Worm (Caenorhabditis elegans) whole organism, early embryonic: ENCODE measurements around the gene ztf-31.

Experiments
- B0310.2 ChIP-seq: sonication (generic microtip); optimal IDR thresholded peaks from 2 replicates; lab custom pipeline; 2016; ENCODE audit warnings: mild to moderate bottlenecking, missing genetic modification characterization, missing compliant biosample characterization
- F13C5.2 ChIP-seq: sonication (generic microtip); optimal IDR thresholded peaks from 2 replicates; lab custom pipeline; 2017; ENCODE audit warnings: mild to moderate bottlenecking, missing genetic modification characterization, inconsistent platforms, missing compliant biosample characterization
- aly-1 ChIP-seq: sonication (generic microtip); optimal IDR thresholded peaks from 2 replicates; lab custom pipeline; 2016; ENCODE audit warnings: missing genetic modification characterization, missing compliant biosample characterization
- ama-1 ChIP-seq: fragments of 150-350 bp; optimal IDR thresholded peaks from 2 replicates; lab custom pipeline; 2014
- ceh-13 ChIP-seq: fragments of 200-800 bp; sonication (Bioruptor generic); optimal IDR thresholded peaks from 2 replicates; lab custom pipeline; 2018; ENCODE audit warnings: mild to moderate bottlenecking, missing genetic modification characterization, missing compliant biosample characterization
- ceh-36 ChIP-seq: sonication (generic microtip); optimal IDR thresholded peaks from 2 replicates; lab custom pipeline; 2016; ENCODE audit warnings: missing genetic modification characterization, inconsistent platforms, missing compliant biosample characterization
- ets-7 ChIP-seq: sonication (generic microtip); optimal IDR thresholded peaks from 2 replicates; lab custom pipeline; 2016; ENCODE audit warnings: missing genotype, missing genetic modification characterization, missing compliant biosample characterization
- flt-1 ChIP-seq: fragments of 200-800 bp; sonication (Bioruptor generic); IDR thresholded peaks from 2 replicates; pipeline ENCODE4 v1.3.6; 2022; ENCODE audit warnings: missing genetic modification characterization, missing compliant biosample characterization
- hmbx-1 ChIP-seq: sonication (generic microtip); optimal IDR thresholded peaks from 2 replicates; lab custom pipeline; 2016; ENCODE audit warnings: mild to moderate bottlenecking, missing genetic modification characterization, missing compliant biosample characterization
- hmg-4 ChIP-seq: fragments of 200-800 bp; sonication (Bioruptor generic); optimal IDR thresholded peaks from 2 replicates; lab custom pipeline; 2018; ENCODE audit warnings: mild to moderate bottlenecking, missing genetic modification characterization, missing compliant biosample characterization
- hnd-1 ChIP-seq: sonication (generic microtip); optimal IDR thresholded peaks from 2 replicates; lab custom pipeline; 2016; ENCODE audit warnings: missing genetic modification characterization, missing compliant biosample characterization
- pes-1 ChIP-seq: fragments of 200-800 bp; sonication (Bioruptor generic); IDR thresholded peaks from 2 replicates; pipeline ENCODE4 v1.3.6; 2022; ENCODE audit warnings: missing genetic modification reagents, missing genetic modification characterization, missing compliant biosample characterization
- scrt-1 ChIP-seq: fragments of 200-800 bp; sonication (Bioruptor generic); IDR thresholded peaks from 2 replicates; pipeline ENCODE4 v1.3.6; 2022; ENCODE audit warnings: missing genetic modification characterization, missing compliant biosample characterization
- sea-1 ChIP-seq: fragments of 200-800 bp; sonication (Bioruptor generic); conservative IDR thresholded peaks from 2 replicates; pipeline ENCODE4 v1.3.6; 2022; ENCODE audit warnings: missing genetic modification characterization, missing compliant biosample characterization
- tbx-11 ChIP-seq: fragments of 200-800 bp; sonication (Bioruptor generic); IDR thresholded peaks from 2 replicates; pipeline ENCODE4 v1.3.6; 2022; ENCODE audit warnings: missing genetic modification characterization, missing compliant biosample characterization
- tbx-37 ChIP-seq: fragments of 200-800 bp; sonication (Bioruptor generic); conservative IDR thresholded peaks from 2 replicates; pipeline ENCODE4 v1.3.6; 2022; ENCODE audit warnings: missing genetic modification reagents, missing genetic modification characterization, missing compliant biosample characterization
- tra-4 ChIP-seq: sonication (generic microtip); optimal IDR thresholded peaks from 2 replicates; lab custom pipeline; 2017; ENCODE audit warnings: missing genetic modification characterization, missing compliant biosample characterization

ztf-31 gene

DNA sequence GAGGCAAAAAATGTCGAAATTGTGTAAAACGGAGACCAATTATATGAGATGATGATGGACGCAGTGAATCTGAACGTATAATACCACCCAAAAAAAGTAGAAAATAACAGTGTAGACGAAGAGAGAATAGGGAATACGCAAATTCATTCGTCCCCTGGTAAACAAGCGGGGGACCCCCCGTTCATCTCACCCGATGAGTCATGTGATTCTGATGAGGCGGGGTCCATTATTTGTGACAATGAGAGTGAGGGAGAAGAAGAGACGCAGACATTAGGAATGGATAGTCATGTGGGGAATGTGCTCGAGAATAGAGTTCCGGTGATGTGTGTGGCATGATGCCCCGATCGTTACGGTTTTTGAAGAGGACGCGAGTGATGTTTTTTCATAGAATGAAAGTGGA is 30.9 kb downstream of the ztf-31 start:
- no peak for TF ChIP-seq hnd-1 (tag; lab: Kevin White, UChicago)
- peak; percentile 75 for TF ChIP-seq hmg-4 (GFP tag; lab: Kevin White, UChicago)
- no peak for TF ChIP-seq ceh-13
- 0 out of 2 replicates have a peak, but pooled peaks have one; percentile 4 for TF ChIP-seq flt-1 (GFP tag; lab: Robert Waterston, UW)
- TF ChIP-seq tbx-11 (GFP tag; lab: Robert Waterston, UW), result no peak
- TF ChIP-seq scrt-1, result no peak
- peak; percentile 43 for TF ChIP-seq F13C5.2
- TF ChIP-seq tra-4 (tag; lab: Kevin White, UChicago), result no peak

ce11 chrIII:7272828-7273227 is 31.7 kb downstream of the ztf-31 start:
- TF ChIP-seq B0310.2 (tag; lab: Kevin White, UChicago), result no peak
- no peak for TF ChIP-seq ets-7 (tag; lab: Kevin White, UChicago)
- no peak for TF ChIP-seq tbx-11 (GFP tag; lab: Robert Waterston, UW)
- no peak for TF ChIP-seq flt-1 (GFP tag; lab: Robert Waterston, UW)
- TF ChIP-seq ama-1 (lab: Kevin White, UChicago), result no peak
- TF ChIP-seq hnd-1 (tag; lab: Kevin White, UChicago), result no peak
- TF ChIP-seq tra-4 (tag; lab: Kevin White, UChicago), result no peak
- no peak for TF ChIP-seq tbx-37 (GFP tag; lab: Robert Waterston, UW)

ce11 chrIII:7273718-7274117 is 32.6 kb downstream of the ztf-31 start:
- TF ChIP-seq ama-1 (lab: Kevin White, UChicago) (no peak), B0310.2 (tag; lab: Kevin White, UChicago) (no peak), flt-1 (GFP tag; lab: Robert Waterston, UW) (no peak), tbx-37 (GFP tag; lab: Robert Waterston, UW) (no peak)

DNA sequence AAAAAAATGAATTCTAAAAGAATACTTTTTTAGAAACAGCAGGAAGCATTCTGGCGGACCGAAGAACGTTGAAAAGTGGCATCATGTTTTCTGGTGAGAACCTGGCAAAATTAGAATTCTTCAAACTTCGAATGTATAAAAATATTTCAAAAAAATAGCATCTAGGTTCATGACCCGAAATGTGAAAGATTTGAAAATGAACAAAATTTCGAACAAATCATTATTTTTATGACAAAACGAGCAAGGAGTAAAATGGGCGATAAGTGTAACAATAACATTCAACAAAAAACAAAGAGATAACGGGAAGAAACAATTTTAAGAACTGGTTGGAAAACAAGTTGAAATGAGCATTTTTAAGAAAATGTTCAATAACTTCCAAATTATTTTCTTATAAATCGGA is 34.1 kb downstream of the ztf-31 start, which contains the start of gene psd-1:
Gene psd-1 (minus strand): TSS at position 101 of the 400 bp plus-strand sequence.
- TF ChIP-seq hmbx-1 (tag; lab: Kevin White, UChicago) (no peak), ama-1 (lab: Kevin White, UChicago) (no peak), flt-1 (GFP tag; lab: Robert Waterston, UW) (no peak), pes-1 (GFP tag; lab: Robert Waterston, UW) (no peak), tra-4 (tag; lab: Kevin White, UChicago) (no peak), scrt-1 (no peak), tbx-11 (GFP tag; lab: Robert Waterston, UW) (no peak)

- TF ChIP-seq hnd-1 (tag; lab: Kevin White, UChicago) (no peak), pes-1 (GFP tag; lab: Robert Waterston, UW) (no peak), scrt-1 (no peak), tra-4 (tag; lab: Kevin White, UChicago) (no peak), ceh-13 (no peak), B0310.2 (tag; lab: Kevin White, UChicago) (no peak), sea-1 (no peak), ets-7 (tag; lab: Kevin White, UChicago) (no peak)
Measured at ce11 chrIII:7277228-7277627, 36.1 kb downstream of the ztf-31 start, which contains the start of the genes spot-1 and B0361.11. TSS of gene spot-1 (minus strand) at chrIII:7277274. TSS of gene B0361.11 (plus strand) at chrIII:7277599.

ce11 chrIII:7278491-7278890 is 37.3 kb downstream of the ztf-31 start:
- no peak for TF ChIP-seq hmg-4 (GFP tag; lab: Kevin White, UChicago)

DNA sequence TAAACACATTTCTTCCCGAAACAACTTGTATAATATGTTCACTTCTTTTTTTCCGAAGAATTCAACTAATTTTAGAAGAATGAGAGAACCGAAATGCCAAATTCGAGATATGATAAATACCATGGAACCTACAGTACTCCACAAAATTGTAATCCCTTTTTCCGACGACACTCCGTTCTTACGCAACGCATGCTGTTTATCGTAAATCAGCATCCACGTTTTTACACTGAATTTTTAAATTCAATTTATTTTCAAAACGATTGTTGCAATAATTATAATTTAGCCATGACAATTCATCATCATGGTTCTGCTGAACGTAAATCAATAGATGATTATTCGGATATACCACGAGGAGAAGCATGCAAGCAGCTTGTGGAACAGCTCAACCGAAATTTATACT is 40.0 kb downstream of the ztf-31 start, which contains the start of gene B0361.3:
Gene B0361.3 (plus strand): TSS at position 284 of the 400 bp plus-strand sequence.
- no peak for TF ChIP-seq ceh-36 (tag; lab: Kevin White, UChicago)
- no peak for TF ChIP-seq scrt-1
- TF ChIP-seq flt-1 (GFP tag; lab: Robert Waterston, UW), result no peak
- no peak for TF ChIP-seq tbx-37 (GFP tag; lab: Robert Waterston, UW)
- no peak for TF ChIP-seq ets-7 (tag; lab: Kevin White, UChicago)
- no peak for TF ChIP-seq F13C5.2
- no peak for TF ChIP-seq aly-1
- no peak for TF ChIP-seq B0310.2 (tag; lab: Kevin White, UChicago)
- TF ChIP-seq pes-1 (GFP tag; lab: Robert Waterston, UW), result no peak
- TF ChIP-seq tra-4 (tag; lab: Kevin White, UChicago), result no peak
- no peak for TF ChIP-seq hmbx-1 (tag; lab: Kevin White, UChicago)

- TF ChIP-seq pes-1 (GFP tag; lab: Robert Waterston, UW), result no peak
- TF ChIP-seq tra-4 (tag; lab: Kevin White, UChicago), result no peak
- no peak for TF ChIP-seq hmg-4 (GFP tag; lab: Kevin White, UChicago)
- TF ChIP-seq tbx-11 (GFP tag; lab: Robert Waterston, UW), result no peak
- TF ChIP-seq aly-1, result no peak
- TF ChIP-seq F13C5.2, result no peak
- TF ChIP-seq hmbx-1 (tag; lab: Kevin White, UChicago), result no peak
- TF ChIP-seq B0310.2 (tag; lab: Kevin White, UChicago), result no peak
- TF ChIP-seq hnd-1 (tag; lab: Kevin White, UChicago), result no peak
- TF ChIP-seq tbx-37 (GFP tag; lab: Robert Waterston, UW), result no peak
- no peak for TF ChIP-seq sea-1
- TF ChIP-seq ama-1 (lab: Kevin White, UChicago), result no peak
- no peak for TF ChIP-seq flt-1 (GFP tag; lab: Robert Waterston, UW)
Measured at ce11 chrIII:7285783-7286182, 44.6 kb downstream of the ztf-31 start, which contains the start of gene pho-5. TSS of gene pho-5 (minus strand) at chrIII:7285883.
